Worm (Caenorhabditis elegans) whole organism, late embryonic: ENCODE data around the gene srh-15.

Source experiments
- C08G9.2 ChIP-seq: sonication (generic microtip); optimal IDR thresholded peaks from 2 replicates; lab custom pipeline; 2016; ENCODE audit warnings: mild to moderate bottlenecking, missing genetic modification characterization, moderate library complexity, missing compliant biosample characterization
- C38D4.7 ChIP-seq: fragments of 200-800 bp; sonication (Bioruptor generic); optimal IDR thresholded peaks from 2 replicates; lab custom pipeline; 2018; ENCODE audit warnings: mild to moderate bottlenecking, missing genetic modification characterization, moderate library complexity, missing compliant biosample characterization
- F13H6.1 ChIP-seq: sonication (generic microtip); optimal IDR thresholded peaks from 2 replicates; lab custom pipeline; 2016; ENCODE audit warnings: missing genetic modification characterization, missing compliant biosample characterization
- T23F11.4 ChIP-seq: fragments of 200-800 bp; sonication (Bioruptor generic); optimal IDR thresholded peaks from 2 replicates; lab custom pipeline; 2018; ENCODE audit warnings: mild to moderate bottlenecking, missing genetic modification characterization, missing compliant biosample characterization
- Y22D7AL.16 ChIP-seq: sonication (generic microtip); optimal IDR thresholded peaks from 2 replicates; lab custom pipeline; 2016; ENCODE audit warnings: missing genetic modification characterization, missing compliant biosample characterization
- ama-1 ChIP-seq: fragments of 150-350 bp; optimal IDR thresholded peaks from 2 replicates; lab custom pipeline; 2014
- ceh-18 ChIP-seq: sonication (generic microtip); optimal IDR thresholded peaks from 2 replicates; lab custom pipeline; 2016; ENCODE audit warnings: missing genetic modification characterization, missing compliant biosample characterization
- ceh-19 ChIP-seq: fragments of 200-800 bp; sonication (Bioruptor generic); optimal IDR thresholded peaks from 2 replicates; lab custom pipeline; 2018; ENCODE audit warnings: mild to moderate bottlenecking, missing genetic modification characterization, missing compliant biosample characterization
- ceh-2 ChIP-seq: sonication (generic microtip); optimal IDR thresholded peaks from 2 replicates; lab custom pipeline; 2016; ENCODE audit warnings: missing genotype, missing genetic modification characterization, missing compliant biosample characterization
- ceh-22 ChIP-seq: sonication (generic microtip); optimal IDR thresholded peaks from 2 replicates; lab custom pipeline; 2017; ENCODE audit warnings: missing biosample characterization, missing genetic modification characterization
- ceh-30 ChIP-seq: fragments of 150-350 bp; optimal IDR thresholded peaks from 2 replicates; lab custom pipeline; 2014; ENCODE audit warnings: missing biosample characterization, missing genetic modification characterization
- ceh-45 ChIP-seq: fragments of 200-800 bp; sonication (Bioruptor generic); IDR thresholded peaks from 2 replicates; pipeline ENCODE4 v1.3.6; 2022; ENCODE audit warnings: missing genetic modification reagents, missing genetic modification characterization, missing compliant biosample characterization
- ceh-48 ChIP-seq: sonication (generic microtip); optimal IDR thresholded peaks from 2 replicates; lab custom pipeline; 2016; ENCODE audit warnings: missing genetic modification characterization, inconsistent platforms, missing compliant biosample characterization
- dve-1 ChIP-seq: sonication (generic microtip); optimal IDR thresholded peaks from 2 replicates; lab custom pipeline; 2017; ENCODE audit warnings: antibody characterized with exemption, mild to moderate bottlenecking, missing genetic modification characterization, missing compliant biosample characterization
- ets-4 ChIP-seq: sonication (generic microtip); optimal IDR thresholded peaks from 2 replicates; lab custom pipeline; 2016; ENCODE audit warnings: missing genetic modification characterization, missing compliant biosample characterization
- eyg-1 ChIP-seq: sonication (generic microtip); optimal IDR thresholded peaks from 2 replicates; lab custom pipeline; 2016; ENCODE audit warnings: missing genotype, missing genetic modification characterization, missing compliant biosample characterization
- fax-1 ChIP-seq: sonication (generic microtip); optimal IDR thresholded peaks from 2 replicates; lab custom pipeline; 2016; ENCODE audit warnings: missing genotype, missing genetic modification characterization, missing compliant biosample characterization
- fkh-6 ChIP-seq: sonication (generic microtip); optimal IDR thresholded peaks from 2 replicates; lab custom pipeline; 2016; ENCODE audit warnings: missing genetic modification characterization, missing compliant biosample characterization
- hlh-13 ChIP-seq: fragments of 200-800 bp; sonication (Bioruptor generic); optimal IDR thresholded peaks from 2 replicates; lab custom pipeline; 2018; ENCODE audit warnings: mild to moderate bottlenecking, missing genetic modification characterization, missing compliant biosample characterization
- hlh-30 ChIP-seq: sonication (generic microtip); optimal IDR thresholded peaks from 2 replicates; lab custom pipeline; 2017; ENCODE audit warnings: antibody characterized with exemption, missing genetic modification characterization, missing compliant biosample characterization; ENCODE audit not compliant: insufficient read depth
- hlh-6 ChIP-seq: sonication (generic microtip); optimal IDR thresholded peaks from 2 replicates; lab custom pipeline; 2016; ENCODE audit warnings: missing genotype, missing genetic modification characterization, missing compliant biosample characterization
- mec-3 ChIP-seq: sonication (generic microtip); optimal IDR thresholded peaks from 2 replicates; lab custom pipeline; 2016; ENCODE audit warnings: borderline replicate concordance, missing genetic modification characterization, missing compliant biosample characterization
- odd-2 ChIP-seq: sonication (generic microtip); optimal IDR thresholded peaks from 2 replicates; lab custom pipeline; 2017; ENCODE audit warnings: antibody characterized with exemption, mild to moderate bottlenecking, missing genetic modification characterization, missing compliant biosample characterization
- pag-3 ChIP-seq: sonication (generic microtip); optimal IDR thresholded peaks from 2 replicates; lab custom pipeline; 2016; ENCODE audit warnings: missing compliant biosample characterization, missing genetic modification characterization, borderline replicate concordance
- pha-2 ChIP-seq: sonication (generic microtip); optimal IDR thresholded peaks from 2 replicates; lab custom pipeline; 2017; ENCODE audit warnings: mild to moderate bottlenecking, missing genetic modification characterization, missing compliant biosample characterization
- pha-4 ChIP-seq: fragments of 150-350 bp; optimal IDR thresholded peaks from 2 replicates; lab custom pipeline; 2018; ENCODE audit warnings: missing biosample characterization, missing genetic modification reagents, missing genetic modification characterization
- pqm-1 ChIP-seq: sonication (generic microtip); optimal IDR thresholded peaks from 2 replicates; lab custom pipeline; 2016; ENCODE audit warnings: missing genetic modification characterization, missing compliant biosample characterization
- pros-1 ChIP-seq: fragments of 150-350 bp; optimal IDR thresholded peaks from 2 replicates; lab custom pipeline; 2014; ENCODE audit warnings: missing biosample characterization, missing genetic modification reagents, missing genetic modification characterization
- sdc-2 ChIP-seq: sonication (generic microtip); optimal IDR thresholded peaks from 2 replicates; lab custom pipeline; 2016; ENCODE audit warnings: missing genotype, missing genetic modification characterization, missing compliant biosample characterization
- sox-2 ChIP-seq: fragments of 200-800 bp; sonication (Bioruptor generic); IDR thresholded peaks from 2 replicates; pipeline ENCODE4 v1.3.6; 2022; ENCODE audit warnings: missing genetic modification reagents, missing genetic modification characterization, missing compliant biosample characterization
- sox-4 ChIP-seq: sonication (generic microtip); optimal IDR thresholded peaks from 2 replicates; lab custom pipeline; 2017; ENCODE audit warnings: mild to moderate bottlenecking, missing genetic modification characterization, inconsistent platforms, missing compliant biosample characterization
- syd-9 ChIP-seq: sonication (generic microtip); optimal IDR thresholded peaks from 2 replicates; lab custom pipeline; 2016; ENCODE audit warnings: mild to moderate bottlenecking, missing genetic modification characterization, moderate library complexity, missing compliant biosample characterization
- ttx-3 ChIP-seq: sonication (generic microtip); optimal IDR thresholded peaks from 2 replicates; lab custom pipeline; 2016; ENCODE audit warnings: missing genetic modification reagents, missing genetic modification characterization, missing compliant biosample characterization
- unc-3 ChIP-seq, 2 experiments: fragments of 200-800 bp in 1 of 2; sonication (Bioruptor generic) in 1 of 2; sonication (generic microtip) in 1 of 2; conservative IDR thresholded peaks in 1 of 2; optimal IDR thresholded peaks in 1 of 2; 2 replicates each; pipeline versions ENCODE4 v1.3.6 to Lab custom; 2016 to 2022; ENCODE audit warnings: missing compliant biosample characterization in 2 of 2, missing genetic modification characterization in 2 of 2, missing genetic modification reagents in 1 of 2
- unc-86 ChIP-seq: sonication (generic microtip); optimal IDR thresholded peaks from 2 replicates; lab custom pipeline; 2016; ENCODE audit warnings: missing genetic modification characterization, missing compliant biosample characterization

srh-15 gene

DNA sequence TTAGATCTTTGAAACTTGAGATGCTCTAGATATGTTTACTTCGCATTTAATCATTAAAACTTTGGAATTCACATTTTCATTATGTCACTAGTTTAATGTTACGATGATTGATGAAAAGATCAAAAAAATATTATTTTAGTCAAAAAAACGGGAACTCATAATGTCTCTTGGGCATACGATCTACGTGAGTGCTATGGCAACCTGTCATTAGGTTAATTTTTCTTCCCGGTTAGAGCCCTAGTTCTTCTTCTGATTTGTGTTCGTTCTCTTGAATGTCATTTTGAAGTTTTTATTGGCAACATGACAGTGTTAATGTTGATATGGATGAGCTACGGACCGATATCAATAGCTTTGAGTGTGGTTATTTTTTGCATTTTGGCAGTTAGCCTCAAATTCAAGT lies 42.6 kb downstream of the srh-15 start, which contains the start of gene srg-46:
Gene srg-46, plus strand, starts transcription at position 301 of the 400 bp plus-strand sequence.
- TF ChIP-seq pros-1 (tag; lab: Kevin White, UChicago) (no peak), ceh-18 (tag; lab: Kevin White, UChicago) (no peak), eyg-1 (no peak)

ce11 chrV:13364227-13364626 lies 43.5 kb downstream of the srh-15 start:
- TF ChIP-seq sdc-2 (tag; lab: Kevin White, UChicago) (no peak), eyg-1 (no peak), unc-3 (GFP tag; conservative IDR thresholded peaks at IDR 0.05; lab: Robert Waterston, UW) (no peak), unc-3 (tag; optimal IDR thresholded peaks at IDR 0.05; lab: Kevin White, UChicago) (no peak), mec-3 (tag; lab: Kevin White, UChicago) (no peak), T23F11.4 (GFP tag; lab: Kevin White, UChicago) (no peak), ttx-3 (tag; lab: Kevin White, UChicago) (no peak), F13H6.1 (tag; lab: Kevin White, UChicago) (no peak), pag-3 (tag; lab: Kevin White, UChicago) (no peak), hlh-13 (no peak), ceh-2 (tag; lab: Kevin White, UChicago) (no peak), hlh-30 (tag; lab: Kevin White, UChicago) (no peak)

- TF ChIP-seq ets-4 (tag; lab: Kevin White, UChicago) (no peak), sdc-2 (tag; lab: Kevin White, UChicago) (no peak), pha-2 (tag; lab: Kevin White, UChicago) (no peak), C38D4.7 (no peak), ceh-19 (GFP tag; lab: Kevin White, UChicago) (no peak), ceh-18 (tag; lab: Kevin White, UChicago) (no peak), fax-1 (no peak)
Measured at ce11 chrV:13366488-13366887, 45.7 kb downstream of the srh-15 start.

ce11 chrV:13367024-13367423 lies 46.2 kb downstream of the srh-15 start, which contains the start of gene srx-125:
srx-125 (plus strand) TSS chrV:13367324.
- no peak for TF ChIP-seq fkh-6 (tag; lab: Kevin White, UChicago)
- no peak for TF ChIP-seq ama-1 (lab: Kevin White, UChicago)
- no peak for TF ChIP-seq ceh-22 (tag; lab: Kevin White, UChicago)
- no peak for TF ChIP-seq syd-9 (tag; lab: Kevin White, UChicago)
- TF ChIP-seq C08G9.2 (tag; lab: Kevin White, UChicago) = no peak

ce11 chrV:13369663-13370062 lies 48.9 kb downstream of the srh-15 start:
- TF ChIP-seq pqm-1 (tag; lab: Kevin White, UChicago) = no peak
- no peak for TF ChIP-seq ceh-48
- no peak for TF ChIP-seq sox-2 (GFP tag; lab: Robert Waterston, UW)
- TF ChIP-seq pha-4 = no peak
- no peak for TF ChIP-seq fkh-6 (tag; lab: Kevin White, UChicago)
- TF ChIP-seq hlh-6 = no peak
- no peak for TF ChIP-seq dve-1 (tag; lab: Kevin White, UChicago)
- no peak for TF ChIP-seq unc-86 (tag; lab: Kevin White, UChicago)
- TF ChIP-seq, all 69 proteins: peak for 0

- TF ChIP-seq ets-4 (tag; lab: Kevin White, UChicago) (no peak), sox-4 (tag; lab: Kevin White, UChicago) (no peak), C38D4.7 (no peak), odd-2 (tag; lab: Kevin White, UChicago) (no peak), Y22D7AL.16 (no peak), ceh-30 (tag; lab: Kevin White, UChicago) (no peak), dve-1 (tag; lab: Kevin White, UChicago) (no peak), ceh-45 (GFP tag; lab: Robert Waterston, UW) (no peak), hlh-30 (tag; lab: Kevin White, UChicago) (no peak), ceh-18 (tag; lab: Kevin White, UChicago) (no peak)
Measured at ce11 chrV:13370265-13370664, 49.5 kb downstream of the srh-15 start.
